Worm (Caenorhabditis elegans) whole organism, late embryonic: ENCODE measurements around the gene F31A3.5.
"Not testable (repeated sequence)": the region's sequence is repeated elsewhere in the genome, so short reads cannot be mapped to it uniquely, and the experiment has no call there.

Experiments
- C08G9.2 ChIP-seq: sonication (generic microtip); optimal IDR thresholded peaks from 2 replicates; lab custom pipeline; 2016; ENCODE audit warnings: mild to moderate bottlenecking, missing genetic modification characterization, moderate library complexity, missing compliant biosample characterization
- T23F11.4 ChIP-seq: fragments of 200-800 bp; sonication (Bioruptor generic); optimal IDR thresholded peaks from 2 replicates; lab custom pipeline; 2018; ENCODE audit warnings: mild to moderate bottlenecking, missing genetic modification characterization, missing compliant biosample characterization
- ama-1 ChIP-seq: fragments of 150-350 bp; optimal IDR thresholded peaks from 2 replicates; lab custom pipeline; 2014
- ceh-14 ChIP-seq: sonication (generic microtip); optimal IDR thresholded peaks from 2 replicates; lab custom pipeline; 2016; ENCODE audit warnings: missing genotype, missing genetic modification characterization, missing compliant biosample characterization
- ceh-18 ChIP-seq: sonication (generic microtip); optimal IDR thresholded peaks from 2 replicates; lab custom pipeline; 2016; ENCODE audit warnings: missing genetic modification characterization, missing compliant biosample characterization
- ceh-19 ChIP-seq: fragments of 200-800 bp; sonication (Bioruptor generic); optimal IDR thresholded peaks from 2 replicates; lab custom pipeline; 2018; ENCODE audit warnings: mild to moderate bottlenecking, missing genetic modification characterization, missing compliant biosample characterization
- ceh-2 ChIP-seq: sonication (generic microtip); optimal IDR thresholded peaks from 2 replicates; lab custom pipeline; 2016; ENCODE audit warnings: missing genotype, missing genetic modification characterization, missing compliant biosample characterization
- ceh-22 ChIP-seq: sonication (generic microtip); optimal IDR thresholded peaks from 2 replicates; lab custom pipeline; 2017; ENCODE audit warnings: missing biosample characterization, missing genetic modification characterization
- ceh-24 ChIP-seq: sonication (generic microtip); optimal IDR thresholded peaks from 2 replicates; lab custom pipeline; 2016; ENCODE audit warnings: mild to moderate bottlenecking, missing genetic modification characterization, missing compliant biosample characterization
- ceh-30 ChIP-seq: fragments of 150-350 bp; optimal IDR thresholded peaks from 2 replicates; lab custom pipeline; 2014; ENCODE audit warnings: missing biosample characterization, missing genetic modification characterization
- ceh-31 ChIP-seq: sonication (generic microtip); optimal IDR thresholded peaks from 2 replicates; lab custom pipeline; 2016; ENCODE audit warnings: missing genetic modification characterization, missing compliant biosample characterization
- ceh-34 ChIP-seq: sonication (generic microtip); optimal IDR thresholded peaks from 2 replicates; lab custom pipeline; 2016; ENCODE audit warnings: mild to moderate bottlenecking, missing genetic modification characterization, missing compliant biosample characterization
- ceh-45 ChIP-seq: fragments of 200-800 bp; sonication (Bioruptor generic); IDR thresholded peaks from 2 replicates; pipeline ENCODE4 v1.3.6; 2022; ENCODE audit warnings: missing genetic modification reagents, missing genetic modification characterization, missing compliant biosample characterization
- che-1 ChIP-seq: sonication (generic microtip); optimal IDR thresholded peaks from 2 replicates; lab custom pipeline; 2016; ENCODE audit warnings: mild to moderate bottlenecking, missing genetic modification characterization, missing compliant biosample characterization
- elt-2 ChIP-seq: sonication (generic microtip); optimal IDR thresholded peaks from 2 replicates; lab custom pipeline; 2016; ENCODE audit warnings: missing genetic modification reagents, missing genetic modification characterization, missing compliant biosample characterization
- ets-4 ChIP-seq: sonication (generic microtip); optimal IDR thresholded peaks from 2 replicates; lab custom pipeline; 2016; ENCODE audit warnings: missing genetic modification characterization, missing compliant biosample characterization
- fax-1 ChIP-seq: sonication (generic microtip); optimal IDR thresholded peaks from 2 replicates; lab custom pipeline; 2016; ENCODE audit warnings: missing genotype, missing genetic modification characterization, missing compliant biosample characterization
- gmeb-2 ChIP-seq: sonication (generic microtip); optimal IDR thresholded peaks from 2 replicates; lab custom pipeline; 2016; ENCODE audit warnings: missing genetic modification characterization, inconsistent platforms, missing compliant biosample characterization
- hlh-13 ChIP-seq: fragments of 200-800 bp; sonication (Bioruptor generic); optimal IDR thresholded peaks from 2 replicates; lab custom pipeline; 2018; ENCODE audit warnings: mild to moderate bottlenecking, missing genetic modification characterization, missing compliant biosample characterization
- hlh-15 ChIP-seq: sonication (generic microtip); optimal IDR thresholded peaks from 2 replicates; lab custom pipeline; 2016; ENCODE audit warnings: missing genetic modification characterization, missing compliant biosample characterization
- hlh-6 ChIP-seq: sonication (generic microtip); optimal IDR thresholded peaks from 2 replicates; lab custom pipeline; 2016; ENCODE audit warnings: missing genotype, missing genetic modification characterization, missing compliant biosample characterization
- lim-6 ChIP-seq: sonication (generic microtip); optimal IDR thresholded peaks from 2 replicates; lab custom pipeline; 2016; ENCODE audit warnings: missing genetic modification characterization, missing compliant biosample characterization
- madf-2 ChIP-seq: sonication (generic microtip); optimal IDR thresholded peaks from 2 replicates; lab custom pipeline; 2017; ENCODE audit warnings: missing genetic modification characterization, missing compliant biosample characterization
- mec-3 ChIP-seq: sonication (generic microtip); optimal IDR thresholded peaks from 2 replicates; lab custom pipeline; 2016; ENCODE audit warnings: borderline replicate concordance, missing genetic modification characterization, missing compliant biosample characterization
- nfya-1 ChIP-seq: sonication (generic microtip); optimal IDR thresholded peaks from 2 replicates; lab custom pipeline; 2017; ENCODE audit warnings: missing genetic modification characterization, mild to moderate bottlenecking, missing compliant biosample characterization, antibody characterized with exemption, moderate library complexity
- nhr-232 ChIP-seq: sonication (generic microtip); optimal IDR thresholded peaks from 2 replicates; lab custom pipeline; 2016; ENCODE audit warnings: missing genetic modification characterization, missing compliant biosample characterization
- npax-4 ChIP-seq: sonication (generic microtip); optimal IDR thresholded peaks from 2 replicates; lab custom pipeline; 2016; ENCODE audit warnings: missing genetic modification characterization, missing compliant biosample characterization
- odd-2 ChIP-seq: sonication (generic microtip); optimal IDR thresholded peaks from 2 replicates; lab custom pipeline; 2017; ENCODE audit warnings: antibody characterized with exemption, mild to moderate bottlenecking, missing genetic modification characterization, missing compliant biosample characterization
- pag-3 ChIP-seq: sonication (generic microtip); optimal IDR thresholded peaks from 2 replicates; lab custom pipeline; 2016; ENCODE audit warnings: missing compliant biosample characterization, missing genetic modification characterization, borderline replicate concordance
- pax-1 ChIP-seq: fragments of 150-350 bp; optimal IDR thresholded peaks from 2 replicates; lab custom pipeline; 2014; ENCODE audit warnings: missing biosample characterization, missing genetic modification characterization
- pha-2 ChIP-seq: sonication (generic microtip); optimal IDR thresholded peaks from 2 replicates; lab custom pipeline; 2017; ENCODE audit warnings: mild to moderate bottlenecking, missing genetic modification characterization, missing compliant biosample characterization
- pha-4 ChIP-seq: fragments of 150-350 bp; optimal IDR thresholded peaks from 2 replicates; lab custom pipeline; 2018; ENCODE audit warnings: missing biosample characterization, missing genetic modification reagents, missing genetic modification characterization
- pqm-1 ChIP-seq: sonication (generic microtip); optimal IDR thresholded peaks from 2 replicates; lab custom pipeline; 2016; ENCODE audit warnings: missing genetic modification characterization, missing compliant biosample characterization
- pros-1 ChIP-seq: fragments of 150-350 bp; optimal IDR thresholded peaks from 2 replicates; lab custom pipeline; 2014; ENCODE audit warnings: missing biosample characterization, missing genetic modification reagents, missing genetic modification characterization
- ref-2 ChIP-seq: sonication (generic microtip); optimal IDR thresholded peaks from 2 replicates; lab custom pipeline; 2016; ENCODE audit warnings: missing genetic modification characterization, missing compliant biosample characterization
- rnt-1 ChIP-seq: sonication (generic microtip); optimal IDR thresholded peaks from 2 replicates; lab custom pipeline; 2016; ENCODE audit warnings: missing genetic modification characterization, missing compliant biosample characterization
- sdc-2 ChIP-seq: sonication (generic microtip); optimal IDR thresholded peaks from 2 replicates; lab custom pipeline; 2016; ENCODE audit warnings: missing genotype, missing genetic modification characterization, missing compliant biosample characterization
- sox-4 ChIP-seq: sonication (generic microtip); optimal IDR thresholded peaks from 2 replicates; lab custom pipeline; 2017; ENCODE audit warnings: mild to moderate bottlenecking, missing genetic modification characterization, inconsistent platforms, missing compliant biosample characterization
- syd-9 ChIP-seq: sonication (generic microtip); optimal IDR thresholded peaks from 2 replicates; lab custom pipeline; 2016; ENCODE audit warnings: mild to moderate bottlenecking, missing genetic modification characterization, moderate library complexity, missing compliant biosample characterization
- tbx-2 ChIP-seq: sonication (generic microtip); optimal IDR thresholded peaks from 2 replicates; lab custom pipeline; 2016; ENCODE audit warnings: missing genetic modification characterization, missing compliant biosample characterization
- tbx-7 ChIP-seq: sonication (generic microtip); optimal IDR thresholded peaks from 2 replicates; lab custom pipeline; 2016; ENCODE audit warnings: missing genotype, missing genetic modification characterization, missing compliant biosample characterization
- unc-3 ChIP-seq, 2 experiments: fragments of 200-800 bp in 1 of 2; sonication (Bioruptor generic) in 1 of 2; sonication (generic microtip) in 1 of 2; conservative IDR thresholded peaks in 1 of 2; optimal IDR thresholded peaks in 1 of 2; 2 replicates each; pipeline versions ENCODE4 v1.3.6 to Lab custom; 2016 to 2022; ENCODE audit warnings: missing compliant biosample characterization in 2 of 2, missing genetic modification characterization in 2 of 2, missing genetic modification reagents in 1 of 2
- unc-42 ChIP-seq: sonication (generic microtip); optimal IDR thresholded peaks from 2 replicates; lab custom pipeline; 2016; ENCODE audit warnings: missing genotype, missing genetic modification characterization, missing compliant biosample characterization
- unc-86 ChIP-seq: sonication (generic microtip); optimal IDR thresholded peaks from 2 replicates; lab custom pipeline; 2016; ENCODE audit warnings: missing genetic modification characterization, missing compliant biosample characterization
- zip-5 ChIP-seq: sonication (generic microtip); optimal IDR thresholded peaks from 2 replicates; lab custom pipeline; 2016; ENCODE audit warnings: missing genetic modification characterization, missing compliant biosample characterization

The F31A3.5 gene

ce11 chrX:17548539-17548938 is 14.9 kb downstream of the F31A3.5 start, which contains the start of gene hlh-29:
Gene hlh-29, minus strand, starts transcription at chrX:17548639.
- not testable (repeated sequence) for TF ChIP-seq C08G9.2, unc-86, gmeb-2 (tag; lab: Kevin White, UChicago)

- TF ChIP-seq sdc-2 (tag; lab: Kevin White, UChicago) (peak; percentile 97), pqm-1 (tag; lab: Kevin White, UChicago) (no peak)
Measured at ce11 chrX:17545498-17545897, 17.9 kb downstream of the F31A3.5 start.

- TF ChIP-seq ceh-18 (tag; lab: Kevin White, UChicago) (peak; percentile 66), fax-1 (tag; lab: Kevin White, UChicago) (no peak), hlh-6 (tag; lab: Kevin White, UChicago) (no peak), madf-2 (no peak), gmeb-2 (tag; lab: Kevin White, UChicago) (no peak), ceh-19 (GFP tag; lab: Kevin White, UChicago) (no peak), nfya-1 (tag; lab: Kevin White, UChicago) (peak; percentile 44), pax-1 (tag; lab: Kevin White, UChicago) (no peak), sox-4 (tag; lab: Kevin White, UChicago) (no peak), sdc-2 (tag; lab: Kevin White, UChicago) (peak; percentile 99), syd-9 (tag; lab: Kevin White, UChicago) (no peak), pha-2 (tag; lab: Kevin White, UChicago) (no peak), zip-5 (tag; lab: Kevin White, UChicago) (no peak), pros-1 (tag; lab: Kevin White, UChicago) (no peak), ceh-24 (no peak), ceh-31 (tag; lab: Kevin White, UChicago) (peak; percentile 58), che-1 (tag; lab: Kevin White, UChicago) (no peak), lim-6 (tag; lab: Kevin White, UChicago) (no peak), tbx-7 (tag; lab: Kevin White, UChicago) (no peak), npax-4 (no peak), ceh-34 (peak; percentile 35), pha-4 (no peak), ceh-14 (tag; lab: Kevin White, UChicago) (no peak), ref-2 (peak; percentile 44), unc-3 (GFP tag; conservative IDR thresholded peaks at IDR 0.05; lab: Robert Waterston, UW) (no peak; the same call in 1 of the 2 replicates), unc-3 (tag; optimal IDR thresholded peaks at IDR 0.05; lab: Kevin White, UChicago) (no peak), T23F11.4 (GFP tag; lab: Kevin White, UChicago) (no peak), pag-3 (tag; lab: Kevin White, UChicago) (no peak), ets-4 (tag; lab: Kevin White, UChicago) (no peak), ceh-30 (tag; lab: Kevin White, UChicago) (no peak), ceh-45 (GFP tag; lab: Robert Waterston, UW) (no peak), hlh-13 (GFP tag; lab: Kevin White, UChicago) (no peak), nhr-232 (tag; lab: Kevin White, UChicago) (no peak), tbx-2 (peak; percentile 43), elt-2 (no peak), ceh-22 (tag; lab: Kevin White, UChicago) (no peak), ama-1 (lab: Kevin White, UChicago) (no peak), mec-3 (tag; lab: Kevin White, UChicago) (no peak), unc-42 (tag; lab: Kevin White, UChicago) (peak; percentile 58), odd-2 (tag; lab: Kevin White, UChicago) (no peak), C08G9.2 (tag; lab: Kevin White, UChicago) (no peak), rnt-1 (tag; lab: Kevin White, UChicago) (peak; percentile 26), hlh-15 (tag; lab: Kevin White, UChicago) (no peak), ceh-2 (peak; percentile 15)
Measured at ce11 chrX:17544349-17544936, 19.0 kb downstream of the F31A3.5 start.
